ENCODE assay signal across 1 fruit fly cellular context in genomic region chr3R:22886832-22887231, dm6.
TF ChIP-seq lines count a peak whose summit lies in the region.

No protein-coding gene starts in this region.

TF ChIP-seq in whole organism, embryonic, 481 proteins besides CTCF, POLR2A, EP300 and RAD21 (continued from another document):
- TF ChIP-seq ems (GFP tag; optimal IDR thresholded peaks at IDR 0.05; lab: Kevin White, UChicago), result no peak
- peak; percentile 55 for TF ChIP-seq nerfin-1 (tag; optimal IDR thresholded peaks at IDR 0.05; lab: Kevin White, UChicago)
- TF ChIP-seq CG5180 (GFP tag; optimal IDR thresholded peaks at IDR 0.05; lab: Kevin White, UChicago), result no peak
- TF ChIP-seq CG13123 (GFP tag; optimal IDR thresholded peaks at IDR 0.05; lab: Kevin White, UChicago), result no peak
- TF ChIP-seq sc (optimal IDR thresholded peaks at IDR 0.05; lab: Kevin White, UChicago), result no peak
- TF ChIP-seq sc (GFP tag; optimal IDR thresholded peaks at IDR 0.05; lab: Kevin White, UChicago), result no peak
- peak in 1 of 2 experiments; percentile 64 for TF ChIP-seq bsh (GFP tag; optimal IDR thresholded peaks at IDR 0.05; lab: Kevin White, UChicago)
- no peak for TF ChIP-seq Drgx (GFP tag; IDR thresholded peaks at IDR 0.05; lab: Robert Waterston, UW)
- no peak for TF ChIP-seq en (GFP tag; optimal IDR thresholded peaks at IDR 0.05; lab: Kevin White, UChicago)
- no peak for TF ChIP-seq CG11398 (GFP tag; optimal IDR thresholded peaks at IDR 0.05; lab: Kevin White, UChicago)
- peak; percentile 6 for TF ChIP-seq Max (GFP tag; optimal IDR thresholded peaks at IDR 0.05; lab: Kevin White, UChicago)
- peak; percentile 51 for TF ChIP-seq CG6254 (GFP tag; optimal IDR thresholded peaks at IDR 0.05; lab: Kevin White, UChicago)
- TF ChIP-seq unc-4 (GFP tag; IDR thresholded peaks at IDR 0.05; lab: Robert Waterston, UW; ENCODE audit: partially characterized antibody), result no peak
- no peak for TF ChIP-seq gfzf (GFP tag; optimal IDR thresholded peaks at IDR 0.05; lab: Kevin White, UChicago)
- TF ChIP-seq eve (GFP tag; optimal IDR thresholded peaks at IDR 0.05; lab: Kevin White, UChicago), result peak in 1 of 2 experiments; percentile 1
- TF ChIP-seq tin (GFP tag; optimal IDR thresholded peaks at IDR 0.05; lab: Kevin White, UChicago), result peak; percentile 37
- no peak for TF ChIP-seq CG12236 (GFP tag; optimal IDR thresholded peaks at IDR 0.05; lab: Kevin White, UChicago)
